Worm (Caenorhabditis elegans) whole organism, dauer: ENCODE data around the gene F55A11.4.

Experiments
- unc-62 ChIP-seq: sonication (generic microtip); optimal IDR thresholded peaks from 2 replicates; lab custom pipeline; 2017; ENCODE audit warnings: missing biosample characterization, missing genetic modification reagents, missing genetic modification characterization

Gene F55A11.4

ce11 chrV:11799252-11799822 is 29.1 kb downstream of the F55A11.4 start:
- no peak for TF ChIP-seq unc-62

ce11 chrV:11800486-11800885 is 30.2 kb downstream of the F55A11.4 start:
- TF ChIP-seq unc-62: no peak

ce11 chrV:11801076-11801849 is 31.0 kb downstream of the F55A11.4 start:
- TF ChIP-seq unc-62: no peak

ce11 chrV:11802508-11802907 is 32.2 kb downstream of the F55A11.4 start:
- TF ChIP-seq unc-62: no peak

- TF ChIP-seq unc-62: no peak
Measured at ce11 chrV:11803518-11803994, 33.3 kb downstream of the F55A11.4 start.

- no peak for TF ChIP-seq unc-62
Measured at ce11 chrV:11809935-11810334, 39.7 kb downstream of the F55A11.4 start.

ce11 chrV:11811921-11812320 is 41.7 kb downstream of the F55A11.4 start, which contains the start of gene D2023.3:
Gene D2023.3, minus strand, starts transcription at chrV:11812021.
- no peak for TF ChIP-seq unc-62

- no peak for TF ChIP-seq unc-62
Measured at ce11 chrV:11815566-11815965, 45.3 kb downstream of the F55A11.4 start.

- TF ChIP-seq unc-62: no peak
Measured at ce11 chrV:11817263-11817726, 47.0 kb downstream of the F55A11.4 start.

- no peak for TF ChIP-seq unc-62
Measured at ce11 chrV:11818064-11818463, 47.8 kb downstream of the F55A11.4 start.

- no peak for TF ChIP-seq unc-62
Measured at ce11 chrV:11818786-11819185, 48.5 kb downstream of the F55A11.4 start.

ce11 chrV:11819451-11819850 is 49.2 kb downstream of the F55A11.4 start:
- no peak for TF ChIP-seq unc-62

- TF ChIP-seq unc-62: no peak
Measured at ce11 chrV:11820551-11820950, 50.3 kb downstream of the F55A11.4 start.

- no peak for TF ChIP-seq unc-62
Measured at ce11 chrV:11822461-11822939, 52.2 kb downstream of the F55A11.4 start, which contains the start of gene pyc-1. Gene pyc-1, minus strand, starts transcription at chrV:11822529.
